Worm (Caenorhabditis elegans): ENCODE results near the gene pcyt-1.

DNA sequence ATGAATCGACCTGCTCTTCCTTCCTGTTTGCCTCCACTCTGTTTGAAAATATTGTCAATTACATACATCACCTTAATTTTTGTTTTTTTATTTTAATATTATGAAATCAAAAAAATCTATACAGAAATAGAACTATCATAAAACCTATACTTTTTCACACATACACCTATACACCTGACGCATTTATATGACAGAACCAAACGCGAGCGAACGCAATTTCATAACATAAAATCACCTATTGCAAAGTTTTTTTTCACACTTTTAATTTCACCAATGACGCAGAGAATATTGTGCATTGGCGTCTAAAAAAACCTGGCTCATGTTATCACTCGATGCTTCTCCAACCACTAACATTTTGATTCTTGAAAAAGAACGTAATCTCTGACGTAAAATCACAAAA is 10.2 kb upstream of the pcyt-1 start:
- TF ChIP-seq ceh-100 (GFP tag; IDR thresholded peaks at IDR 0.05) (no peak), Y53F4B.3 (GFP tag; IDR thresholded peaks at IDR 0.05) (no peak), nfya-1 (tag; optimal IDR thresholded peaks at IDR 0.05; ENCODE audit: borderline replicate concordance, insufficient read depth) (no peak), T26A5.8 (tag; optimal IDR thresholded peaks at IDR 0.05) (no peak), pha-4 (tag; optimal IDR thresholded peaks at IDR 0.05) (no peak), Y53G8AR.9 (GFP tag; conservative IDR thresholded peaks at IDR 0.05) (no peak)

All from whole organism, young adult.